Fruit fly (Drosophila melanogaster): ENCODE data around the gene Rox8.

Rox8 gene

dm6 chr3R:24014600-24014999 lies 33.5 kb downstream of the Rox8 start:
- TF ChIP-seq CG10631 (GFP tag; optimal IDR thresholded peaks at IDR 0.05) (peak; percentile 11), esn (GFP tag; optimal IDR thresholded peaks at IDR 0.05) (peak; percentile 10), CG8119 (GFP tag; IDR thresholded peaks at IDR 0.05) (0 out of 3 replicates have a peak, but pooled peaks have one; percentile 25), net (GFP tag; optimal IDR thresholded peaks at IDR 0.05) (no peak), eg (GFP tag; IDR thresholded peaks at IDR 0.05) (0 out of 3 replicates have a peak, but pooled peaks have one; percentile 14), dsx (GFP tag; optimal IDR thresholded peaks at IDR 0.05; ENCODE audit: poor library complexity, severe bottlenecking) (peak; percentile 10), CG34406 (GFP tag; optimal IDR thresholded peaks at IDR 0.05) (peak; percentile 13), Eip75B (GFP tag; optimal IDR thresholded peaks at IDR 0.05) (peak; percentile 10), Lpt (GFP tag; optimal IDR thresholded peaks at IDR 0.05) (no peak), lz (GFP tag; optimal IDR thresholded peaks at IDR 0.05) (no peak), CG32006 (GFP tag; optimal IDR thresholded peaks at IDR 0.05) (peak; percentile 17), spab (GFP tag; optimal IDR thresholded peaks at IDR 0.05) (no peak), CG7368 (GFP tag; optimal IDR thresholded peaks at IDR 0.05) (no peak), Sox14 (GFP tag; optimal IDR thresholded peaks at IDR 0.05) (no peak), Blimp-1 (GFP tag; optimal IDR thresholded peaks at IDR 0.05) (no peak), Ets96B (tag; optimal IDR thresholded peaks at IDR 0.05) (peak; percentile 6), acj6 (GFP tag; optimal IDR thresholded peaks at IDR 0.05) (no peak), CG6808 (GFP tag; optimal IDR thresholded peaks at IDR 0.05) (no peak), Eip78C (GFP tag) (peak; percentile 83), CG6163 (GFP tag; IDR thresholded peaks at IDR 0.05) (peak; percentile 15; the same call in 1 of the 3 replicates), svp (GFP tag) (peak; percentile 51), fd85E (GFP tag; optimal IDR thresholded peaks at IDR 0.05) (no peak), CG15336 (GFP tag; IDR thresholded peaks at IDR 0.05) (0 out of 2 replicates have a peak, but pooled peaks have one; percentile 19), cyc (GFP tag; optimal IDR thresholded peaks at IDR 0.05) (no peak), CG8632 (GFP tag; optimal IDR thresholded peaks at IDR 0.05) (no peak)

DNA sequence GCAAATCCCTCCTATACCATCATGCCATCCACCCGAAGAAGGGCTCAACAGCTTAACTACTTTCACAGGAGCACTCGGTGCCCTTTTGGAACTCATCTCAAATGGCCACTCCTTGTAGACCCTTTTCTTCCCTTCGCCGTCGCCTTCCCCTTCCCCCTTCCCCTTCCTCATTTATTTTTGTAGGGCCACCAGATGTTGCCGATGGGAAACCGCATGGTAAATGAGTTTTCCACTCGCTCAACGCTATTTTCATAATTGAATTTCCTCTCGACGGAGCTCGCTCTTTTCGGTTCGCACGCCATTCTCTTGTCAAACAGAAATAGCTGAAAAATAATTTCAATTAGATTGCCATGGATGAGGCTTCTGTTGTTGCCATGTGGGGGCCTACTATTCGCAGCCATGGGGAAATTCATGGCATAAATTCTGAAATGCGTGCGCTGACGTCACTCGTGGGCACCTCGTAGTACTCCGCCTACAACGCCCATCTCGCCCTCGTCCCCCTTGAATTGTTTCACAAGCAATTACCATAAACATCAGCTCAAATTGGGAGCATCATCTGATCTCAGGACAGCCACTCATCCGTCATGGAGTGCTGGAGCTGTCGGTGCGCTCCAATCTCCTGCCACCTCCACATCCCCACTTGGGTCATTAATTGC lies 35.9 kb downstream of the Rox8 start:
- no peak for TF ChIP-seq Lpt (GFP tag; optimal IDR thresholded peaks at IDR 0.05)
- TF ChIP-seq ss (GFP tag; optimal IDR thresholded peaks at IDR 0.05), result no peak
- no peak for TF ChIP-seq dac (GFP tag; optimal IDR thresholded peaks at IDR 0.05)
- TF ChIP-seq achi (GFP tag; optimal IDR thresholded peaks at IDR 0.05), result no peak
- TF ChIP-seq Gug (GFP tag; IDR thresholded peaks at IDR 0.05), result no peak
- no peak for TF ChIP-seq esn (GFP tag; optimal IDR thresholded peaks at IDR 0.05)
- TF ChIP-seq acj6 (GFP tag; optimal IDR thresholded peaks at IDR 0.05), result no peak
- TF ChIP-seq Sox14 (GFP tag; optimal IDR thresholded peaks at IDR 0.05), result no peak
- TF ChIP-seq CG32006 (GFP tag; optimal IDR thresholded peaks at IDR 0.05), result no peak
- no peak for TF ChIP-seq cyc (GFP tag; optimal IDR thresholded peaks at IDR 0.05)
- no peak for TF ChIP-seq CG6276 (GFP tag; optimal IDR thresholded peaks at IDR 0.05)
- TF ChIP-seq CG10631 (GFP tag; optimal IDR thresholded peaks at IDR 0.05), result no peak
- no peak for TF ChIP-seq salr (GFP tag; optimal IDR thresholded peaks at IDR 0.05)
- TF ChIP-seq CG11902 (GFP tag; optimal IDR thresholded peaks at IDR 0.05), result no peak
- TF ChIP-seq CG31627 (GFP tag; optimal IDR thresholded peaks at IDR 0.05), result no peak
- TF ChIP-seq vri (GFP tag; optimal IDR thresholded peaks at IDR 0.05), result no peak

DNA sequence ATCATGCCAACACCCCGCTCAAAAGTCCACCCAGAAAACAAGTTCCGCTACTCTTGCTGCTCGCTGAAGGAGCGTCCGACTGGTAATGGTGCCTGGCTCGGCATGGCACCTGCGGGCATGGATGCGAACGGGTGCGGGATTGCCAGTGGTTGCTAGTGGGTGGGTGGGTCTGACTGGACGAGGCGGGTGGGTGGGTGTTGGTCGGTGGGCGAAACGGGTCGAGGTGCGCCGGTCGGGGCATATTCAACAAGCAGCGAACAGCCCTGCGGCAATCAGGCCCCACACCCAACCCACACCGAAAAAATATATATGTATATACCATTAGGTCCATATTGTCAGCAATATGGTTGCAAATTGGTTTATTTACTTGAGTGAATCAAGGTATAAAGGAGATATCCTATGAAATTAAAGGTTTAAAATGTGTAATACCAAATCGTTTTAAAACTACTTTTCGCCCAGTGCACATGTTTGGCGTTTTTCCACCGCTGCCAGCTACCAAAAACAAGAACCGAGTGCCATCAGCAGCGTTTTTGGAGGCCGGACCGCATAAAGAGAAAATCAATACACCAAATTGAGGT lies 37.3 kb downstream of the Rox8 start:
- TF ChIP-seq fkh (GFP tag; optimal IDR thresholded peaks at IDR 0.05), result no peak
- peak; percentile 62 for TF ChIP-seq CG6276 (GFP tag; optimal IDR thresholded peaks at IDR 0.05)
- no peak for TF ChIP-seq Eip75B (GFP tag; optimal IDR thresholded peaks at IDR 0.05)
- TF ChIP-seq ss (GFP tag; optimal IDR thresholded peaks at IDR 0.05), result no peak
- peak; percentile 48 for TF ChIP-seq Sox102F (GFP tag; optimal IDR thresholded peaks at IDR 0.05)
- TF ChIP-seq svp (GFP tag), result peak; percentile 73
- TF ChIP-seq achi (GFP tag; optimal IDR thresholded peaks at IDR 0.05), result peak; percentile 44
- no peak for TF ChIP-seq fd59A (GFP tag; optimal IDR thresholded peaks at IDR 0.05)
- no peak for TF ChIP-seq salr (GFP tag; optimal IDR thresholded peaks at IDR 0.05)
- peak; percentile 34 for TF ChIP-seq Met (GFP tag; optimal IDR thresholded peaks at IDR 0.05)
- peak; percentile 18 for TF ChIP-seq CG6792 (GFP tag; optimal IDR thresholded peaks at IDR 0.05)
- TF ChIP-seq CG8319 (GFP tag; optimal IDR thresholded peaks at IDR 0.05), result no peak
- TF ChIP-seq Gug (GFP tag; IDR thresholded peaks at IDR 0.05), result peak; percentile 39
- TF ChIP-seq CG34406 (GFP tag; optimal IDR thresholded peaks at IDR 0.05), result peak; percentile 56
- no peak for TF ChIP-seq Sox15 (GFP tag; optimal IDR thresholded peaks at IDR 0.05)
- peak; percentile 72 for TF ChIP-seq CG32006 (GFP tag; optimal IDR thresholded peaks at IDR 0.05)
- TF ChIP-seq CG9139 (GFP tag; optimal IDR thresholded peaks at IDR 0.05), result no peak
- TF ChIP-seq spab (GFP tag; optimal IDR thresholded peaks at IDR 0.05), result no peak
- TF ChIP-seq CG31627 (GFP tag; optimal IDR thresholded peaks at IDR 0.05), result peak; percentile 42
- peak; percentile 32 for TF ChIP-seq net (GFP tag; optimal IDR thresholded peaks at IDR 0.05)
- TF ChIP-seq CG7368 (GFP tag; optimal IDR thresholded peaks at IDR 0.05), result peak; percentile 25
- no peak for TF ChIP-seq dac (GFP tag; optimal IDR thresholded peaks at IDR 0.05)
- peak; percentile 5 for TF ChIP-seq CG10669 (GFP tag; optimal IDR thresholded peaks at IDR 0.05)
- TF ChIP-seq CG4318 (GFP tag; optimal IDR thresholded peaks at IDR 0.05), result peak; percentile 40
- no peak for TF ChIP-seq CG11902 (GFP tag; optimal IDR thresholded peaks at IDR 0.05)

Data from whole organism, prepupa.